Worm (Caenorhabditis elegans) whole organism, L4 larva: ENCODE results near the gene aip-1.

Experiments
- F49E8.2 ChIP-seq: sonication (generic microtip); optimal IDR thresholded peaks from 2 replicates; lab custom pipeline; 2016; ENCODE audit warnings: missing compliant biosample characterization, mild to moderate bottlenecking, missing genetic modification characterization, borderline replicate concordance
- R02D3.7 ChIP-seq: fragments of 150-350 bp; sonication (generic microtip); optimal IDR thresholded peaks from 3 replicates; lab custom pipeline; 2014; ENCODE audit warnings: missing biosample characterization, missing genetic modification characterization
- T26A8.4 ChIP-seq: fragments of 200-800 bp; sonication (Bioruptor generic); IDR thresholded peaks from 2 replicates; pipeline ENCODE4 v1.3.6; 2022; ENCODE audit warnings: missing genetic modification characterization, missing compliant biosample characterization
- ZK546.5 ChIP-seq, 2 experiments: sonication (generic microtip); optimal IDR thresholded peaks; 2 replicates each; lab custom pipeline; 2017; ENCODE audit warnings: missing biosample characterization in 2 of 2, missing genetic modification characterization in 2 of 2
- fos-1 ChIP-seq: fragments of 150-350 bp; optimal IDR thresholded peaks from 2 replicates; lab custom pipeline; 2014; ENCODE audit warnings: missing biosample characterization, missing genetic modification characterization
- mdl-1 ChIP-seq, 2 experiments: fragments of 150-350 bp in 1 of 2; sonication (generic microtip) in 1 of 2; optimal IDR thresholded peaks; 2 replicates each; lab custom pipeline; 2014 to 2017; ENCODE audit warnings: missing biosample characterization in 2 of 2, missing genetic modification characterization in 2 of 2
- mep-1 ChIP-seq: fragments of 150-350 bp; sonication (generic microtip); optimal IDR thresholded peaks from 3 replicates; lab custom pipeline; 2014; ENCODE audit warnings: missing biosample characterization, missing genetic modification characterization
- nhr-11 ChIP-seq: fragments of 150-350 bp; optimal IDR thresholded peaks from 2 replicates; lab custom pipeline; 2014; ENCODE audit warnings: missing biosample characterization, missing genetic modification characterization
- nhr-28 ChIP-seq: fragments of 150-350 bp; optimal IDR thresholded peaks from 2 replicates; lab custom pipeline; 2014; ENCODE audit warnings: missing biosample characterization, missing genetic modification characterization
- nhr-76 ChIP-seq: fragments of 150-350 bp; optimal IDR thresholded peaks from 2 replicates; lab custom pipeline; 2014; ENCODE audit warnings: missing biosample characterization, missing genetic modification characterization
- spr-3 ChIP-seq: fragments of 200-800 bp; sonication (Bioruptor generic); optimal IDR thresholded peaks from 2 replicates; lab custom pipeline; 2018; ENCODE audit warnings: mild to moderate bottlenecking, missing genetic modification characterization, missing compliant biosample characterization
- unc-130 ChIP-seq: sonication (generic microtip); optimal IDR thresholded peaks from 2 replicates; lab custom pipeline; 2016; ENCODE audit warnings: missing genetic modification reagents, missing genetic modification characterization, missing compliant biosample characterization

- TF ChIP-seq nhr-76 (tag; lab: Kevin White, UChicago) (no peak), spr-3 (GFP tag; lab: Kevin White, UChicago) (no peak), mdl-1 (tag; optimal IDR thresholded peaks at IDR 0.05; lab: Kevin White, UChicago) (no peak), nhr-28 (no peak), mep-1 (tag; lab: Kevin White, UChicago) (no peak), R02D3.7 (no peak), nhr-11 (tag; lab: Kevin White, UChicago) (no peak), ZK546.5 (tag; optimal IDR thresholded peaks at IDR 0.05; lab: Kevin White, UChicago) (no peak), T26A8.4 (no peak), unc-130 (GFP tag; lab: Kevin White, UChicago) (no peak), F49E8.2 (tag; lab: Kevin White, UChicago) (no peak), fos-1 (no peak)
Measured at ce11 chrV:13980807-13981206, 31.3 kb upstream of the aip-1 start, which contains the start of gene eol-1.
